Fruit fly (Drosophila melanogaster): ENCODE measurements around the gene Cog8.

Cog8 gene

dm6 chr2L:11488465-11489037, 10.2 kb downstream of the Cog8 start (continued):
- no peak for TF ChIP-seq wdn (GFP tag; IDR thresholded peaks at IDR 0.05)
- no peak for TF ChIP-seq Chrac-16 (GFP tag; optimal IDR thresholded peaks at IDR 0.05)
- peak; percentile 53 for TF ChIP-seq cg (GFP tag; optimal IDR thresholded peaks at IDR 0.05)
- no peak for TF ChIP-seq CG10959 (GFP tag; IDR thresholded peaks at IDR 0.05)
- TF ChIP-seq otp (GFP tag; IDR thresholded peaks at IDR 0.05) = no peak
- TF ChIP-seq vvl (GFP tag; IDR thresholded peaks at IDR 0.05) = no peak
- TF ChIP-seq TFAM (GFP tag; optimal IDR thresholded peaks at IDR 0.05) = no peak
- TF ChIP-seq gsb (GFP tag; IDR thresholded peaks at IDR 0.05) = no peak
- TF ChIP-seq ttk (GFP tag; IDR thresholded peaks at IDR 0.05) = no peak
- TF ChIP-seq CG3281 (GFP tag; optimal IDR thresholded peaks at IDR 0.05) = no peak
- TF ChIP-seq ash1 (GFP tag; optimal IDR thresholded peaks at IDR 0.05) = no peak
- TF ChIP-seq ranshi (GFP tag; IDR thresholded peaks at IDR 0.05) = no peak
- no peak for TF ChIP-seq ems (GFP tag; optimal IDR thresholded peaks at IDR 0.05)
- no peak for TF ChIP-seq Ravus (GFP tag; IDR thresholded peaks at IDR 0.05)
- no peak for TF ChIP-seq chinmo (GFP tag; IDR thresholded peaks at IDR 0.05; ENCODE audit: partially characterized antibody)
- no peak for TF ChIP-seq danr (GFP tag; IDR thresholded peaks at IDR 0.05)
- TF ChIP-seq CG2202 (tag; optimal IDR thresholded peaks at IDR 0.05) = no peak
- no peak for TF ChIP-seq caup (GFP tag; optimal IDR thresholded peaks at IDR 0.05; ENCODE audit: severe bottlenecking)
- TF ChIP-seq hkb (optimal IDR thresholded peaks at IDR 0.05) = no peak
- no peak for TF ChIP-seq hkb (GFP tag; IDR thresholded peaks at IDR 0.05)
- TF ChIP-seq CG1647 (GFP tag; optimal IDR thresholded peaks at IDR 0.05) = no peak
- peak; percentile 58 for TF ChIP-seq ewg (GFP tag; optimal IDR thresholded peaks at IDR 0.05)
- TF ChIP-seq btn (GFP tag; optimal IDR thresholded peaks at IDR 0.05) = no peak
- no peak for TF ChIP-seq repo (GFP tag; optimal IDR thresholded peaks at IDR 0.05)
- peak; percentile 94 for TF ChIP-seq Nf-YB (GFP tag; optimal IDR thresholded peaks at IDR 0.05)
- no peak for TF ChIP-seq CG12942 (GFP tag; optimal IDR thresholded peaks at IDR 0.05)
- no peak for TF ChIP-seq CG9215 (GFP tag; IDR thresholded peaks at IDR 0.05)
- no peak for TF ChIP-seq HLH54F (GFP tag; optimal IDR thresholded peaks at IDR 0.05)
- TF ChIP-seq CG4404 (GFP tag; IDR thresholded peaks at IDR 0.05) = no peak
- TF ChIP-seq CG2712 (tag; optimal IDR thresholded peaks at IDR 0.05) = no peak
- TF ChIP-seq CG9727 (GFP tag; optimal IDR thresholded peaks at IDR 0.05) = no peak
- no peak for TF ChIP-seq chif (GFP tag; optimal IDR thresholded peaks at IDR 0.05)
- no peak for TF ChIP-seq Hr3 (GFP tag; optimal IDR thresholded peaks at IDR 0.05)
- TF ChIP-seq CG9437 (GFP tag; optimal IDR thresholded peaks at IDR 0.05) = no peak
- no peak for TF ChIP-seq Med (GFP tag)
- no peak for TF ChIP-seq CG6175 (GFP tag; IDR thresholded peaks at IDR 0.05)
- TF ChIP-seq gce (GFP tag; IDR thresholded peaks at IDR 0.05) = no peak
- no peak for TF ChIP-seq CG30431 (GFP tag; optimal IDR thresholded peaks at IDR 0.05)
- TF ChIP-seq pnt (GFP tag; optimal IDR thresholded peaks at IDR 0.05) = no peak
- TF ChIP-seq kni (GFP tag; optimal IDR thresholded peaks at IDR 0.05) = no peak
- TF ChIP-seq CG15073 (GFP tag; optimal IDR thresholded peaks at IDR 0.05) = no peak
- no peak for TF ChIP-seq CG3995 (GFP tag; optimal IDR thresholded peaks at IDR 0.05)
- TF ChIP-seq CG13775 (GFP tag; optimal IDR thresholded peaks at IDR 0.05) = no peak
- TF ChIP-seq lilli (GFP tag; optimal IDR thresholded peaks at IDR 0.05) = no peak
- TF ChIP-seq seq (GFP tag; IDR thresholded peaks at IDR 0.05) = peak; percentile 62; the same call in 1 of the 2 replicates
- TF ChIP-seq CG11695 (GFP tag; IDR thresholded peaks at IDR 0.05) = no peak
- no peak for TF ChIP-seq so (GFP tag; IDR thresholded peaks at IDR 0.05)
- no peak for TF ChIP-seq sim (GFP tag; IDR thresholded peaks at IDR 0.05)
- no peak for TF ChIP-seq CG11456 (GFP tag; IDR thresholded peaks at IDR 0.05)
- no peak for TF ChIP-seq CG5245 (GFP tag; optimal IDR thresholded peaks at IDR 0.05)
- TF ChIP-seq CG7372 (GFP tag; IDR thresholded peaks at IDR 0.05) = no peak
- TF ChIP-seq vfl (GFP tag; optimal IDR thresholded peaks at IDR 0.05) = no peak
- TF ChIP-seq Deaf1 (tag; optimal IDR thresholded peaks at IDR 0.05) = peak; percentile 51
